Fruit fly (Drosophila melanogaster) whole organism, embryonic: ENCODE measurements around the gene CG44838.

Source experiments
- Atf6 ChIP-seq: fragments of 200-800 bp; sonication (Bioruptor generic); IDR thresholded peaks from 2 replicates; pipeline ENCODE4 v1.3.6; 2022; ENCODE audit warnings: missing biosample characterization, missing genetic modification characterization
- B-H1 ChIP-seq: fragments of 200-800 bp; sonication (Bioruptor generic); IDR thresholded peaks from 3 replicates; pipeline ENCODE4 v1.3.6; 2022; ENCODE audit warnings: missing biosample characterization, missing genetic modification characterization
- Blimp-1 ChIP-seq: fragments of 200-800 bp; sonication (Bioruptor generic); optimal IDR thresholded peaks from 3 replicates; lab custom pipeline; 2018; ENCODE audit warnings: missing biosample characterization, missing genetic modification characterization, mild to moderate bottlenecking, moderate library complexity, missing genetic modification reagents
- C15 ChIP-seq: fragments of 200-800 bp; sonication (Bioruptor generic); IDR thresholded peaks from 3 replicates; pipeline ENCODE4 v1.3.6; 2022; ENCODE audit warnings: missing biosample characterization, missing genetic modification characterization
- CG11085 ChIP-seq: fragments of 200-800 bp; sonication (Bioruptor generic); IDR thresholded peaks from 2 replicates; pipeline ENCODE4 v1.3.6; 2022; ENCODE audit warnings: missing biosample characterization, missing genetic modification characterization
- CG11504 ChIP-seq: fragments of 200-800 bp; sonication (Bioruptor generic); optimal IDR thresholded peaks from 3 replicates; lab custom pipeline; 2019; ENCODE audit warnings: missing biosample characterization, mild to moderate bottlenecking, missing genetic modification characterization, moderate library complexity
- CG13123 ChIP-seq: fragments of 200-800 bp; sonication (Bioruptor generic); optimal IDR thresholded peaks from 2 replicates; lab custom pipeline; 2016; ENCODE audit warnings: missing biosample characterization, missing genetic modification characterization
- CG13287 ChIP-seq: fragments of 200-800 bp; sonication (Bioruptor generic); IDR thresholded peaks from 2 replicates; pipeline ENCODE4 v1.3.6; 2022; ENCODE audit warnings: missing biosample characterization, missing genetic modification characterization; ENCODE audit not compliant: partially characterized antibody
- CG13296 ChIP-seq: fragments of 200-800 bp; sonication (Bioruptor generic); optimal IDR thresholded peaks from 3 replicates; lab custom pipeline; 2018; ENCODE audit warnings: missing biosample characterization, mild to moderate bottlenecking, missing genetic modification characterization
- CG14014 ChIP-seq: fragments of 200-800 bp; sonication (Bioruptor generic); IDR thresholded peaks from 2 replicates; pipeline ENCODE4 v1.3.6; 2022; ENCODE audit warnings: missing biosample characterization, missing genetic modification characterization
- CG15269 ChIP-seq: fragments of 200-800 bp; sonication (Bioruptor generic); optimal IDR thresholded peaks from 2 replicates; lab custom pipeline; 2018; ENCODE audit warnings: missing biosample characterization, mild to moderate bottlenecking, missing genetic modification characterization, moderate library complexity
- CG15479 ChIP-seq: fragments of 200-800 bp; sonication (Bioruptor generic); optimal IDR thresholded peaks from 3 replicates; lab custom pipeline; 2019; ENCODE audit warnings: missing biosample characterization, mild to moderate bottlenecking, missing genetic modification characterization, moderate library complexity
- CG15601 ChIP-seq: fragments of 200-800 bp; sonication (Bioruptor generic); optimal IDR thresholded peaks from 3 replicates; lab custom pipeline; 2019; ENCODE audit warnings: missing biosample characterization, mild to moderate bottlenecking, missing genetic modification characterization, moderate library complexity
- CG18011 ChIP-seq: fragments of 200-800 bp; sonication (Bioruptor generic); optimal IDR thresholded peaks from 2 replicates; lab custom pipeline; 2017; ENCODE audit warnings: missing biosample characterization, missing genetic modification characterization, mild to moderate bottlenecking, moderate library complexity, missing genotype
- CG18476 ChIP-seq: fragments of 200-800 bp; sonication (Bioruptor generic); optimal IDR thresholded peaks from 2 replicates; lab custom pipeline; 2016; ENCODE audit warnings: missing biosample characterization, mild to moderate bottlenecking, missing genetic modification characterization
- CG18599 ChIP-seq: fragments of 200-800 bp; sonication (Bioruptor generic); optimal IDR thresholded peaks from 3 replicates; lab custom pipeline; 2017; ENCODE audit warnings: missing biosample characterization, missing genetic modification characterization, mild to moderate bottlenecking, moderate library complexity, missing genetic modification reagents
- CG2120 ChIP-seq: fragments of 200-800 bp; sonication (Bioruptor generic); optimal IDR thresholded peaks from 3 replicates; lab custom pipeline; 2016; ENCODE audit warnings: missing biosample characterization, missing genetic modification characterization
- CG2129 ChIP-seq: fragments of 200-800 bp; sonication (Bioruptor generic); IDR thresholded peaks from 2 replicates; pipeline ENCODE4 v1.3.6; 2022; ENCODE audit warnings: missing biosample characterization, missing genetic modification characterization; ENCODE audit not compliant: partially characterized antibody
- CG2712 ChIP-seq: fragments of 200-800 bp; optimal IDR thresholded peaks from 3 replicates; lab custom pipeline; 2019; ENCODE audit warnings: missing biosample characterization, mild to moderate bottlenecking, missing genetic modification characterization, moderate library complexity
- CG2889 ChIP-seq: fragments of 200-800 bp; sonication (Bioruptor generic); IDR thresholded peaks from 3 replicates; pipeline ENCODE4 v1.3.6; 2022; ENCODE audit warnings: missing biosample characterization, missing genetic modification characterization
- CG32532 ChIP-seq: fragments of 200-800 bp; sonication (Bioruptor generic); IDR thresholded peaks from 2 replicates; pipeline ENCODE4 v1.3.6; 2022; ENCODE audit warnings: missing biosample characterization, missing genetic modification characterization
- CG3281 ChIP-seq: fragments of 200-800 bp; sonication (Bioruptor generic); optimal IDR thresholded peaks from 3 replicates; lab custom pipeline; 2017; ENCODE audit warnings: missing biosample characterization, mild to moderate bottlenecking, missing genetic modification characterization
- CG4424 ChIP-seq: fragments of 200-800 bp; sonication (Bioruptor generic); optimal IDR thresholded peaks from 3 replicates; lab custom pipeline; 2016; ENCODE audit warnings: missing biosample characterization, missing genetic modification characterization
- CG4707 ChIP-seq: fragments of 200-800 bp; sonication (Bioruptor generic); optimal IDR thresholded peaks from 2 replicates; lab custom pipeline; 2018; ENCODE audit warnings: missing biosample characterization, mild to moderate bottlenecking, missing genetic modification characterization, moderate library complexity
- CG7372 ChIP-seq: fragments of 200-800 bp; sonication (Bioruptor generic); IDR thresholded peaks from 2 replicates; pipeline ENCODE4 v1.3.6; 2022; ENCODE audit warnings: missing biosample characterization, missing genetic modification characterization
- CG8281 ChIP-seq: fragments of 200-800 bp; sonication (Bioruptor generic); optimal IDR thresholded peaks from 2 replicates; lab custom pipeline; 2018; ENCODE audit warnings: missing biosample characterization, mild to moderate bottlenecking, missing genetic modification characterization, moderate library complexity
- CG9727 ChIP-seq: fragments of 200-800 bp; sonication (Bioruptor generic); optimal IDR thresholded peaks from 3 replicates; lab custom pipeline; 2017; ENCODE audit warnings: missing biosample characterization, mild to moderate bottlenecking, missing genetic modification characterization
- CoRest ChIP-seq: fragments of 200-800 bp; sonication (Bioruptor generic); optimal IDR thresholded peaks from 3 replicates; lab custom pipeline; 2018; ENCODE audit warnings: missing biosample characterization, mild to moderate bottlenecking, missing genetic modification characterization, moderate library complexity
- Dp ChIP-seq: fragments of 200-800 bp; sonication (Bioruptor generic); optimal IDR thresholded peaks from 2 replicates; lab custom pipeline; 2018; ENCODE audit warnings: missing biosample characterization, mild to moderate bottlenecking, missing genetic modification characterization, moderate library complexity
- ERR ChIP-seq: fragments of 200-800 bp; sonication (Bioruptor generic); optimal IDR thresholded peaks from 2 replicates; lab custom pipeline; 2016; ENCODE audit warnings: missing biosample characterization, missing genetic modification characterization
- HHEX ChIP-seq: fragments of 200-800 bp; sonication (Bioruptor generic); optimal IDR thresholded peaks from 3 replicates; lab custom pipeline; 2017; ENCODE audit warnings: missing biosample characterization, mild to moderate bottlenecking, missing genetic modification characterization, missing genetic modification reagents
- HLH54F ChIP-seq: fragments of 200-800 bp; sonication (Bioruptor generic); optimal IDR thresholded peaks from 3 replicates; lab custom pipeline; 2016; ENCODE audit warnings: missing biosample characterization, missing genetic modification characterization
- MTF-1 ChIP-seq: fragments of 200-800 bp; sonication (Bioruptor generic); optimal IDR thresholded peaks from 2 replicates; lab custom pipeline; 2018; ENCODE audit warnings: missing biosample characterization, mild to moderate bottlenecking, missing genetic modification characterization, borderline replicate concordance
- Max ChIP-seq: fragments of 200-800 bp; sonication (Bioruptor generic); optimal IDR thresholded peaks from 2 replicates; lab custom pipeline; 2016; ENCODE audit warnings: missing biosample characterization, mild to moderate bottlenecking, missing genetic modification characterization
- Rfx ChIP-seq: fragments of 200-800 bp; sonication (Bioruptor generic); IDR thresholded peaks from 2 replicates; pipeline ENCODE4 v1.3.6; 2022; ENCODE audit warnings: missing biosample characterization, missing genetic modification characterization
- ash1 ChIP-seq: fragments of 200-800 bp; sonication (Bioruptor generic); optimal IDR thresholded peaks from 2 replicates; lab custom pipeline; 2018; ENCODE audit warnings: missing biosample characterization, mild to moderate bottlenecking, missing genetic modification characterization
- eve ChIP-seq, 2 experiments: fragments of >200 bp; optimal IDR thresholded peaks; 2 replicates each; lab custom pipeline; 2017; ENCODE audit warnings: missing biosample characterization in 2 of 2, missing genetic modification characterization in 2 of 2
- exex ChIP-seq: fragments of 200-800 bp; sonication (Bioruptor generic); optimal IDR thresholded peaks from 4 replicates; lab custom pipeline; 2018; ENCODE audit warnings: missing biosample characterization, mild to moderate bottlenecking, missing genetic modification characterization, moderate library complexity
- ftz-f1 ChIP-seq: fragments of 200-800 bp; sonication (Bioruptor generic); optimal IDR thresholded peaks from 2 replicates; lab custom pipeline; 2016; ENCODE audit warnings: missing biosample characterization, missing genetic modification characterization
- gcm ChIP-seq: fragments of 200-800 bp; sonication (Bioruptor generic); optimal IDR thresholded peaks from 2 replicates; lab custom pipeline; 2019; ENCODE audit warnings: missing biosample characterization, mild to moderate bottlenecking, missing genetic modification characterization, moderate library complexity
- inv ChIP-seq: fragments of 200-800 bp; sonication (Bioruptor generic); IDR thresholded peaks from 2 replicates; pipeline ENCODE4 v1.3.6; 2022; ENCODE audit warnings: missing biosample characterization, missing genetic modification characterization; ENCODE audit not compliant: partially characterized antibody
- pan ChIP-seq, 4 experiments: fragments of >200 bp in 3 of 4; fragments of 200-800 bp in 1 of 4; sonication (Bioruptor generic) in 1 of 4; optimal IDR thresholded peaks in 3 of 4; IDR thresholded peaks in 1 of 4; 2 replicates each; pipeline versions ENCODE4 v1.3.6 to Lab custom; 2017 to 2022; ENCODE audit warnings: missing biosample characterization in 2 of 4, missing genetic modification characterization in 2 of 4, mixed read lengths in 1 of 4
- row ChIP-seq: fragments of 200-800 bp; sonication (Bioruptor generic); IDR thresholded peaks from 3 replicates; pipeline ENCODE4 v1.3.6; 2022; ENCODE audit warnings: missing biosample characterization, missing genetic modification characterization
- sens ChIP-seq: fragments of 200-800 bp; sonication (Bioruptor generic); peaks from one replicate; lab custom pipeline; 2016; ENCODE audit warnings: missing biosample characterization, missing genetic modification characterization
- sna ChIP-seq: fragments of 200-800 bp; sonication (Bioruptor generic); IDR thresholded peaks from 2 replicates; pipeline ENCODE4 v1.3.6; 2022; ENCODE audit warnings: missing biosample characterization, missing genetic modification characterization; ENCODE audit not compliant: partially characterized antibody
- z ChIP-seq: fragments of 200-800 bp; sonication (Bioruptor generic); IDR thresholded peaks from 3 replicates; pipeline ENCODE4 v1.3.6; 2022; ENCODE audit warnings: missing biosample characterization, missing genetic modification characterization

CG44838 gene

dm6 chr3L:9423757-9424527 is 36.9 kb upstream of the CG44838 start (continued):
- TF ChIP-seq sna (GFP tag; lab: Robert Waterston, UW) (peak; percentile 12; the same call in 1 of the 2 replicates), CG2129 (GFP tag; lab: Robert Waterston, UW) (no peak), MTF-1 (no peak), CG8281 (tag; lab: Kevin White, UChicago) (no peak), CG11085 (no peak), ash1 (GFP tag; lab: Kevin White, UChicago) (no peak), z (0 out of 3 replicates have a peak, but pooled peaks have one; percentile 39), CG4707 (GFP tag; lab: Kevin White, UChicago) (no peak), ftz-f1 (GFP tag; lab: Kevin White, UChicago) (peak; percentile 38), CG13287 (0 out of 2 replicates have a peak, but pooled peaks have one; percentile 5), HLH54F (GFP tag; lab: Kevin White, UChicago) (no peak), exex (tag; lab: Kevin White, UChicago) (peak; percentile 61), Max (no peak)
- TF ChIP-seq, all 482 proteins: peak for 26

- TF ChIP-seq CG18476 (peak; percentile 41), Atf6 (GFP tag; lab: Robert Waterston, UW) (peak; percentile 42; the same call in 1 of the 2 replicates), eve (GFP tag; optimal IDR thresholded peaks at IDR 0.05; lab: Kevin White, UChicago) (no peak), ERR (GFP tag; lab: Kevin White, UChicago) (no peak), CG4424 (GFP tag; lab: Kevin White, UChicago) (peak; percentile 17), CG11504 (tag; lab: Kevin White, UChicago) (peak; percentile 64), Dp (GFP tag; lab: Kevin White, UChicago) (no peak), CG15269 (tag; lab: Kevin White, UChicago) (peak; percentile 70), Blimp-1 (peak; percentile 52), CG2889 (GFP tag; lab: Robert Waterston, UW) (no peak), gcm (peak; percentile 33), Rfx (peak; percentile 50; the same call in 1 of the 2 replicates), CG13123 (GFP tag; lab: Kevin White, UChicago) (no peak), z (no peak), C15 (no peak), CG15479 (GFP tag; lab: Kevin White, UChicago) (no peak), sens (GFP tag; lab: Kevin White, UChicago) (peak; percentile 74), inv (GFP tag; lab: Robert Waterston, UW) (no peak), CoRest (tag; lab: Kevin White, UChicago) (peak; percentile 32), CG9727 (GFP tag; lab: Kevin White, UChicago) (peak; percentile 48), row (GFP tag; lab: Robert Waterston, UW) (peak; percentile 63; the same call in 2 of the 3 replicates), HHEX (GFP tag; lab: Kevin White, UChicago) (peak; percentile 57), CG32532 (GFP tag; lab: Robert Waterston, UW) (peak; percentile 66; the same call in 1 of the 2 replicates), CG18599 (peak; percentile 47), CG2120 (peak; percentile 46), CG14014 (GFP tag; lab: Robert Waterston, UW) (peak; percentile 37; the same call in 1 of the 2 replicates), CG15601 (tag; lab: Kevin White, UChicago) (peak; percentile 39), CG3281 (GFP tag; lab: Kevin White, UChicago) (peak; percentile 39), CG13296 (GFP tag; lab: Kevin White, UChicago) (peak; percentile 42), pan (optimal IDR thresholded peaks at IDR 0.05; lab: Kevin White, UChicago) (no peak), pan (GFP tag; optimal IDR thresholded peaks at IDR 0.05 in 1 of 2, IDR thresholded peaks at IDR 0.05 in 1 of 2) (peak in 1 of 2 experiments; percentile 53), CG18011 (GFP tag; lab: Kevin White, UChicago) (peak; percentile 15), B-H1 (GFP tag; lab: Robert Waterston, UW) (no peak; the same call in 2 of the 3 replicates), CG2712 (tag; lab: Kevin White, UChicago) (peak; percentile 57), CG7372 (GFP tag; lab: Robert Waterston, UW) (0 out of 2 replicates have a peak, but pooled peaks have one; percentile 12)
Observed at dm6 chr3L:9424528-9424911, 36.3 kb upstream of the CG44838 start.
